Worm (Caenorhabditis elegans): ENCODE measurements around the gene Y52E8A.6.

Y52E8A.6 gene

ce11 chrII:4359219-4359618 is 39.5 kb upstream of the Y52E8A.6 start:
- no peak for TF ChIP-seq unc-3 (GFP tag; conservative IDR thresholded peaks at IDR 0.05)
- no peak for TF ChIP-seq unc-3 (tag; optimal IDR thresholded peaks at IDR 0.05)
- TF ChIP-seq C08G9.2 (tag; optimal IDR thresholded peaks at IDR 0.05), result no peak
- no peak for TF ChIP-seq hlh-30 (tag; optimal IDR thresholded peaks at IDR 0.05; ENCODE audit: insufficient read depth)

ce11 chrII:4358765-4359164 is 39.0 kb upstream of the Y52E8A.6 start, which contains the start of gene lat-2:
Gene lat-2 (plus strand): TSS chrII:4359065.
- no peak for TF ChIP-seq ets-4 (tag; optimal IDR thresholded peaks at IDR 0.05)
- TF ChIP-seq sox-4 (tag; optimal IDR thresholded peaks at IDR 0.05), result no peak
- no peak for TF ChIP-seq Y22D7AL.16 (tag; optimal IDR thresholded peaks at IDR 0.05)
- TF ChIP-seq madf-2 (tag; optimal IDR thresholded peaks at IDR 0.05), result no peak
- no peak for TF ChIP-seq sox-2 (GFP tag; IDR thresholded peaks at IDR 0.05)
- TF ChIP-seq ref-2 (tag; optimal IDR thresholded peaks at IDR 0.05), result no peak
- no peak for TF ChIP-seq C08G9.2 (tag; optimal IDR thresholded peaks at IDR 0.05)
- no peak for TF ChIP-seq hlh-8 (tag; optimal IDR thresholded peaks at IDR 0.05)
- TF ChIP-seq unc-55 (GFP tag; optimal IDR thresholded peaks at IDR 0.05), result no peak
- no peak for TF ChIP-seq ceh-14 (tag; optimal IDR thresholded peaks at IDR 0.05)
- TF ChIP-seq pros-1 (tag; optimal IDR thresholded peaks at IDR 0.05), result no peak
- no peak for TF ChIP-seq nhr-232 (tag; optimal IDR thresholded peaks at IDR 0.05)
- TF ChIP-seq ceh-6 (GFP tag; optimal IDR thresholded peaks at IDR 0.05), result no peak
- TF ChIP-seq tbx-7 (tag; optimal IDR thresholded peaks at IDR 0.05), result no peak
- no peak for TF ChIP-seq lim-6 (tag; optimal IDR thresholded peaks at IDR 0.05)

ce11 chrII:4355217-4355616 is 35.4 kb upstream of the Y52E8A.6 start, which contains the start of the genes H20J04.7 and H20J04.1:
Gene H20J04.7 (minus strand): TSS chrII:4355317.
Gene H20J04.1 (plus strand): TSS chrII:4355613.
- no peak for TF ChIP-seq tbx-2 (tag; optimal IDR thresholded peaks at IDR 0.05)

- TF ChIP-seq pax-1 (tag; optimal IDR thresholded peaks at IDR 0.05) (no peak), syd-9 (tag; optimal IDR thresholded peaks at IDR 0.05) (no peak), gmeb-2 (tag; optimal IDR thresholded peaks at IDR 0.05) (no peak), pros-1 (tag; optimal IDR thresholded peaks at IDR 0.05) (no peak), eyg-1 (tag; optimal IDR thresholded peaks at IDR 0.05) (no peak), npax-4 (tag; optimal IDR thresholded peaks at IDR 0.05) (no peak), elt-2 (tag; optimal IDR thresholded peaks at IDR 0.05) (no peak), sdc-2 (tag; optimal IDR thresholded peaks at IDR 0.05) (no peak), ceh-19 (GFP tag; optimal IDR thresholded peaks at IDR 0.05) (no peak), mec-3 (tag; optimal IDR thresholded peaks at IDR 0.05; ENCODE audit: borderline replicate concordance) (no peak), Y22D7AL.16 (tag; optimal IDR thresholded peaks at IDR 0.05) (no peak), fkh-6 (tag; optimal IDR thresholded peaks at IDR 0.05) (no peak), ets-4 (tag; optimal IDR thresholded peaks at IDR 0.05) (no peak), hlh-8 (tag; optimal IDR thresholded peaks at IDR 0.05) (no peak), dve-1 (tag; optimal IDR thresholded peaks at IDR 0.05) (no peak)
Measured at ce11 chrII:4350888-4351287, 31.1 kb upstream of the Y52E8A.6 start, which contains the start of gene H20J04.9. Gene H20J04.9 (plus strand): TSS chrII:4351188.

- TF ChIP-seq hlh-6 (tag; optimal IDR thresholded peaks at IDR 0.05) (peak; percentile 30), ceh-6 (GFP tag; optimal IDR thresholded peaks at IDR 0.05) (no peak)
Measured at ce11 chrII:4344317-4344716, 24.5 kb upstream of the Y52E8A.6 start.

ce11 chrII:4341484-4341883 is 21.7 kb upstream of the Y52E8A.6 start:
- TF ChIP-seq nfya-1 (tag; optimal IDR thresholded peaks at IDR 0.05), result peak; percentile 98
- no peak for TF ChIP-seq unc-86 (tag; optimal IDR thresholded peaks at IDR 0.05)
- TF ChIP-seq sox-4 (tag; optimal IDR thresholded peaks at IDR 0.05), result no peak
- TF ChIP-seq ama-1 (optimal IDR thresholded peaks at IDR 0.05), result no peak
